Fruit fly (Drosophila melanogaster): ENCODE measurements around the gene Prx4.

Gene Prx4

dm6 chr3L:3035769-3036583 lies 6.2 kb upstream of the Prx4 start (continued):
- peak; percentile 78 for TF ChIP-seq CG6808 (GFP tag; optimal IDR thresholded peaks at IDR 0.05)
- peak; percentile 5 for TF ChIP-seq CG1621 (tag; optimal IDR thresholded peaks at IDR 0.05)
- TF ChIP-seq cyc (GFP tag; optimal IDR thresholded peaks at IDR 0.05): peak; percentile 57
- TF ChIP-seq Sox15 (GFP tag; optimal IDR thresholded peaks at IDR 0.05): peak; percentile 25
- peak; percentile 21 for TF ChIP-seq vri (GFP tag; optimal IDR thresholded peaks at IDR 0.05)
- TF ChIP-seq fkh (GFP tag; optimal IDR thresholded peaks at IDR 0.05): peak; percentile 58
- peak; percentile 72 for TF ChIP-seq CG10631 (GFP tag; optimal IDR thresholded peaks at IDR 0.05)
- TF ChIP-seq acj6 (GFP tag; optimal IDR thresholded peaks at IDR 0.05): peak; percentile 74
- TF ChIP-seq Met (GFP tag; optimal IDR thresholded peaks at IDR 0.05): peak; percentile 74
- TF ChIP-seq Eip93F (GFP tag; optimal IDR thresholded peaks at IDR 0.05): peak; percentile 4

dm6 chr3L:3036951-3037586 lies 5.1 kb upstream of the Prx4 start:
- peak; percentile 74 for TF ChIP-seq Sox14 (GFP tag; optimal IDR thresholded peaks at IDR 0.05)
- TF ChIP-seq OdsH (GFP tag; optimal IDR thresholded peaks at IDR 0.05): peak; percentile 39
- TF ChIP-seq pdm3 (GFP tag; optimal IDR thresholded peaks at IDR 0.05): peak; percentile 27
- no peak for TF ChIP-seq Eip75B (GFP tag; optimal IDR thresholded peaks at IDR 0.05)
- peak; percentile 39 for TF ChIP-seq CG3919 (GFP tag; optimal IDR thresholded peaks at IDR 0.05)
- TF ChIP-seq CG34406 (GFP tag; optimal IDR thresholded peaks at IDR 0.05): peak; percentile 20
- no peak for TF ChIP-seq CG4318 (GFP tag; optimal IDR thresholded peaks at IDR 0.05)
- TF ChIP-seq spab (GFP tag; optimal IDR thresholded peaks at IDR 0.05): no peak
- no peak for TF ChIP-seq Hr4 (GFP tag; optimal IDR thresholded peaks at IDR 0.05)
- TF ChIP-seq CG3032 (tag; optimal IDR thresholded peaks at IDR 0.05): no peak
- no peak for TF ChIP-seq eg (GFP tag; IDR thresholded peaks at IDR 0.05)
- no peak for TF ChIP-seq CG11762 (GFP tag; optimal IDR thresholded peaks at IDR 0.05; ENCODE audit: insufficient read depth)
- no peak for TF ChIP-seq Blimp-1 (GFP tag; optimal IDR thresholded peaks at IDR 0.05)
- TF ChIP-seq CG6808 (GFP tag; optimal IDR thresholded peaks at IDR 0.05): no peak
- no peak for TF ChIP-seq CG8632 (GFP tag; optimal IDR thresholded peaks at IDR 0.05)
- no peak for TF ChIP-seq acj6 (GFP tag; optimal IDR thresholded peaks at IDR 0.05)
- TF ChIP-seq lz (GFP tag; optimal IDR thresholded peaks at IDR 0.05): peak; percentile 53
- TF ChIP-seq achi (GFP tag; optimal IDR thresholded peaks at IDR 0.05): peak; percentile 28
- peak; percentile 46 for TF ChIP-seq CG31627 (GFP tag; optimal IDR thresholded peaks at IDR 0.05)
- TF ChIP-seq CG16779 (tag; optimal IDR thresholded peaks at IDR 0.05): no peak
- TF ChIP-seq Ets96B (tag; optimal IDR thresholded peaks at IDR 0.05): no peak
- TF ChIP-seq Lpt (GFP tag; optimal IDR thresholded peaks at IDR 0.05): no peak
- no peak for TF ChIP-seq dsx (GFP tag; optimal IDR thresholded peaks at IDR 0.05; ENCODE audit: poor library complexity, severe bottlenecking)
- no peak for TF ChIP-seq CG1621 (tag; optimal IDR thresholded peaks at IDR 0.05)
- TF ChIP-seq Eip93F (GFP tag; optimal IDR thresholded peaks at IDR 0.05): peak; percentile 66
- TF ChIP-seq vri (GFP tag; optimal IDR thresholded peaks at IDR 0.05): peak; percentile 87
- TF ChIP-seq CG6854 (GFP tag; optimal IDR thresholded peaks at IDR 0.05): no peak
- no peak for TF ChIP-seq Hr38 (GFP tag; optimal IDR thresholded peaks at IDR 0.05)
- TF ChIP-seq cyc (GFP tag; optimal IDR thresholded peaks at IDR 0.05): peak; percentile 13
- TF ChIP-seq CG8119 (GFP tag; IDR thresholded peaks at IDR 0.05): no peak
- no peak for TF ChIP-seq CG32006 (GFP tag; optimal IDR thresholded peaks at IDR 0.05)
- peak; percentile 22 for TF ChIP-seq Ets21C (GFP tag; optimal IDR thresholded peaks at IDR 0.05)
- TF ChIP-seq fd59A (GFP tag; optimal IDR thresholded peaks at IDR 0.05): no peak
- TF ChIP-seq esn (GFP tag; optimal IDR thresholded peaks at IDR 0.05): peak; percentile 53
- no peak for TF ChIP-seq CG10631 (GFP tag; optimal IDR thresholded peaks at IDR 0.05)
- peak; percentile 78 for TF ChIP-seq Eip78C (GFP tag)
- peak; percentile 54 for TF ChIP-seq topi (GFP tag; optimal IDR thresholded peaks at IDR 0.05)
- TF ChIP-seq svp (GFP tag): peak; percentile 81
- TF ChIP-seq Sox102F (GFP tag; optimal IDR thresholded peaks at IDR 0.05): peak; percentile 52
- TF ChIP-seq dac (GFP tag; optimal IDR thresholded peaks at IDR 0.05): no peak
- no peak for TF ChIP-seq CG6276 (GFP tag; optimal IDR thresholded peaks at IDR 0.05)
- TF ChIP-seq CG10669 (GFP tag; optimal IDR thresholded peaks at IDR 0.05): no peak
- TF ChIP-seq Sox15 (GFP tag; optimal IDR thresholded peaks at IDR 0.05): no peak
- no peak for TF ChIP-seq salr (GFP tag; optimal IDR thresholded peaks at IDR 0.05)
- TF ChIP-seq Met (GFP tag; optimal IDR thresholded peaks at IDR 0.05): peak; percentile 58

Measured in whole organism, prepupa.